Fruit fly (Drosophila melanogaster) whole organism, embryonic: ENCODE results near the gene CG42449.

Experiments
- Atf6 ChIP-seq: fragments of 200-800 bp; sonication (Bioruptor generic); IDR thresholded peaks from 2 replicates; pipeline ENCODE4 v1.3.6; 2022; ENCODE audit warnings: missing biosample characterization, missing genetic modification characterization
- B-H1 ChIP-seq: fragments of 200-800 bp; sonication (Bioruptor generic); IDR thresholded peaks from 3 replicates; pipeline ENCODE4 v1.3.6; 2022; ENCODE audit warnings: missing biosample characterization, missing genetic modification characterization
- B-H2 ChIP-seq: fragments of 200-800 bp; sonication (Bioruptor generic); optimal IDR thresholded peaks from 2 replicates; lab custom pipeline; 2018; ENCODE audit warnings: missing biosample characterization, mild to moderate bottlenecking, missing genetic modification characterization
- Bteb2 ChIP-seq: fragments of 200-800 bp; sonication (Bioruptor generic); optimal IDR thresholded peaks from 2 replicates; lab custom pipeline; 2016; ENCODE audit warnings: missing biosample characterization, missing genetic modification characterization
- CG10274 ChIP-seq: fragments of 200-800 bp; sonication (Bioruptor generic); optimal IDR thresholded peaks from 3 replicates; lab custom pipeline; 2017; ENCODE audit warnings: missing biosample characterization, mild to moderate bottlenecking, missing genetic modification characterization
- CG10431 ChIP-seq: fragments of 200-800 bp; sonication (Bioruptor generic); optimal IDR thresholded peaks from 3 replicates; lab custom pipeline; 2018; ENCODE audit warnings: missing biosample characterization, mild to moderate bottlenecking, missing genetic modification characterization
- CG11696 ChIP-seq: fragments of 200-800 bp; sonication (Bioruptor generic); IDR thresholded peaks from 2 replicates; pipeline ENCODE4 v1.3.6; 2022; ENCODE audit warnings: missing biosample characterization, missing genetic modification characterization
- CG12219 ChIP-seq: fragments of 200-800 bp; sonication (Bioruptor generic); optimal IDR thresholded peaks from 3 replicates; lab custom pipeline; 2018; ENCODE audit warnings: missing biosample characterization, mild to moderate bottlenecking, missing genetic modification characterization
- CG1233 ChIP-seq: fragments of 200-800 bp; sonication (Bioruptor generic); optimal IDR thresholded peaks from 4 replicates; lab custom pipeline; 2018; ENCODE audit warnings: missing biosample characterization, mild to moderate bottlenecking, missing genetic modification characterization
- CG12744 ChIP-seq: fragments of 200-800 bp; sonication (Bioruptor generic); optimal IDR thresholded peaks from 2 replicates; lab custom pipeline; 2016; ENCODE audit warnings: missing biosample characterization, missing genetic modification characterization
- CG15269 ChIP-seq: fragments of 200-800 bp; sonication (Bioruptor generic); optimal IDR thresholded peaks from 2 replicates; lab custom pipeline; 2018; ENCODE audit warnings: missing biosample characterization, mild to moderate bottlenecking, missing genetic modification characterization, moderate library complexity
- CG18011 ChIP-seq: fragments of 200-800 bp; sonication (Bioruptor generic); optimal IDR thresholded peaks from 2 replicates; lab custom pipeline; 2017; ENCODE audit warnings: missing biosample characterization, missing genetic modification characterization, mild to moderate bottlenecking, moderate library complexity, missing genotype
- CG1832 ChIP-seq: fragments of 200-800 bp; sonication (Bioruptor generic); optimal IDR thresholded peaks from 2 replicates; lab custom pipeline; 2017; ENCODE audit warnings: missing biosample characterization, mild to moderate bottlenecking, missing genetic modification characterization, inconsistent platforms
- CG30403 ChIP-seq: fragments of 200-800 bp; sonication (Bioruptor generic); optimal IDR thresholded peaks from 3 replicates; lab custom pipeline; 2016; ENCODE audit warnings: missing biosample characterization, missing genetic modification characterization
- CG31388 ChIP-seq: fragments of 200-800 bp; sonication (Bioruptor generic); optimal IDR thresholded peaks from 2 replicates; lab custom pipeline; 2016; ENCODE audit warnings: missing biosample characterization, missing genetic modification characterization
- CG3407 ChIP-seq: fragments of 200-800 bp; sonication (Bioruptor generic); optimal IDR thresholded peaks from 2 replicates; lab custom pipeline; 2018; ENCODE audit warnings: missing biosample characterization, mild to moderate bottlenecking, missing genetic modification characterization
- CG34224 ChIP-seq: fragments of 200-800 bp; sonication (Bioruptor generic); IDR thresholded peaks from 3 replicates; pipeline ENCODE4 v1.3.6; 2022; ENCODE audit warnings: missing biosample characterization, missing genetic modification characterization; ENCODE audit not compliant: partially characterized antibody
- CG4617 ChIP-seq: fragments of 200-800 bp; sonication (Bioruptor generic); optimal IDR thresholded peaks from 3 replicates; lab custom pipeline; 2016; ENCODE audit warnings: missing biosample characterization, missing genetic modification characterization, borderline replicate concordance
- CG5953 ChIP-seq: fragments of 200-800 bp; sonication (Bioruptor generic); IDR thresholded peaks from 2 replicates; pipeline ENCODE4 v1.3.6; 2022; ENCODE audit warnings: missing biosample characterization, missing genetic modification characterization
- CG6689 ChIP-seq: fragments of 200-800 bp; sonication (Bioruptor generic); IDR thresholded peaks from 2 replicates; pipeline ENCODE4 v1.3.6; 2022; ENCODE audit warnings: missing biosample characterization, missing genetic modification characterization
- CG6765 ChIP-seq: fragments of 200-800 bp; sonication (Bioruptor generic); optimal IDR thresholded peaks from 3 replicates; lab custom pipeline; 2017; ENCODE audit warnings: missing biosample characterization, mild to moderate bottlenecking, missing genetic modification characterization
- CG7839 ChIP-seq: fragments of 200-800 bp; sonication (Bioruptor generic); optimal IDR thresholded peaks from 3 replicates; lab custom pipeline; 2018; ENCODE audit warnings: missing biosample characterization, mild to moderate bottlenecking, missing genetic modification characterization, moderate library complexity
- CG7987 ChIP-seq: fragments of 200-800 bp; sonication (Bioruptor generic); optimal IDR thresholded peaks from 2 replicates; lab custom pipeline; 2018; ENCODE audit warnings: missing biosample characterization, mild to moderate bottlenecking, missing genetic modification characterization, moderate library complexity
- CG8924 ChIP-seq: fragments of 200-800 bp; optimal IDR thresholded peaks from 3 replicates; lab custom pipeline; 2019; ENCODE audit warnings: missing biosample characterization, mild to moderate bottlenecking, missing genetic modification characterization, moderate library complexity
- E2f1 ChIP-seq: fragments of 200-800 bp; sonication (Bioruptor generic); IDR thresholded peaks from 2 replicates; pipeline ENCODE4 v1.3.6; 2022; ENCODE audit warnings: missing biosample characterization, missing genetic modification characterization
- Ets65A ChIP-seq: fragments of 200-800 bp; sonication (Bioruptor generic); peaks from one replicate; lab custom pipeline; 2016; ENCODE audit warnings: missing biosample characterization, missing genetic modification characterization
- H15 ChIP-seq: fragments of 200-800 bp; sonication (Bioruptor generic); IDR thresholded peaks from 3 replicates; pipeline ENCODE4 v1.3.6; 2022; ENCODE audit warnings: missing biosample characterization, missing genetic modification characterization
- H2.0 ChIP-seq: fragments of 200-800 bp; sonication (Bioruptor generic); IDR thresholded peaks from 2 replicates; pipeline ENCODE4 v1.3.6; 2022; ENCODE audit warnings: missing biosample characterization, missing genetic modification characterization
- Lim3 ChIP-seq: fragments of 200-800 bp; sonication (Bioruptor generic); IDR thresholded peaks from 2 replicates; pipeline ENCODE4 v1.3.6; 2022; ENCODE audit warnings: missing biosample characterization, missing genetic modification characterization
- MBD-R2 ChIP-seq: fragments of 200-800 bp; sonication (Bioruptor generic); IDR thresholded peaks from 2 replicates; pipeline ENCODE4 v1.3.6; 2022; ENCODE audit warnings: missing biosample characterization, missing genetic modification characterization
- MESR4 ChIP-seq: fragments of 200-800 bp; sonication (Bioruptor generic); optimal IDR thresholded peaks from 2 replicates; lab custom pipeline; 2018; ENCODE audit warnings: missing biosample characterization, mild to moderate bottlenecking, missing genetic modification characterization, moderate library complexity
- NC2α ChIP-seq: fragments of 200-800 bp; sonication (Bioruptor generic); optimal IDR thresholded peaks from 2 replicates; lab custom pipeline; 2016; ENCODE audit warnings: missing biosample characterization, missing genetic modification characterization
- Sox100B ChIP-seq: fragments of 200-800 bp; sonication (Bioruptor generic); optimal IDR thresholded peaks from 3 replicates; lab custom pipeline; 2018; ENCODE audit warnings: missing biosample characterization, mild to moderate bottlenecking, missing genetic modification characterization
- Ssrp ChIP-seq: fragments of 200-800 bp; sonication (Bioruptor generic); optimal IDR thresholded peaks from 2 replicates; lab custom pipeline; 2018; ENCODE audit warnings: missing biosample characterization, mild to moderate bottlenecking, missing genetic modification characterization, moderate library complexity
- ara ChIP-seq: fragments of 200-800 bp; sonication (Bioruptor generic); IDR thresholded peaks from 2 replicates; pipeline ENCODE4 v1.3.6; 2022; ENCODE audit warnings: missing biosample characterization, missing genetic modification characterization
- bab2 ChIP-seq: fragments of 200-800 bp; sonication (Bioruptor generic); optimal IDR thresholded peaks from 2 replicates; lab custom pipeline; 2016; ENCODE audit warnings: missing biosample characterization, missing genetic modification characterization
- bigmax ChIP-seq: fragments of 200-800 bp; sonication (Bioruptor generic); optimal IDR thresholded peaks from 2 replicates; lab custom pipeline; 2018; ENCODE audit warnings: missing biosample characterization, mild to moderate bottlenecking, missing genetic modification characterization
- cg ChIP-seq: fragments of 200-800 bp; sonication (Bioruptor generic); optimal IDR thresholded peaks from 3 replicates; lab custom pipeline; 2019; ENCODE audit warnings: missing biosample characterization, mild to moderate bottlenecking, missing genetic modification characterization, moderate library complexity
- chinmo ChIP-seq: fragments of 200-800 bp; sonication (Bioruptor generic); IDR thresholded peaks from 4 replicates; pipeline ENCODE4 v1.3.6; 2022; ENCODE audit warnings: missing biosample characterization, missing genetic modification characterization; ENCODE audit not compliant: partially characterized antibody
- dysf ChIP-seq: fragments of 200-800 bp; sonication (Bioruptor generic); IDR thresholded peaks from 3 replicates; pipeline ENCODE4 v1.3.6; 2022; ENCODE audit warnings: missing biosample characterization, missing genetic modification characterization
- esg ChIP-seq: fragments of 200-800 bp; sonication (Bioruptor generic); conservative IDR thresholded peaks from 2 replicates; pipeline ENCODE4 v1.3.6; 2022; ENCODE audit warnings: missing biosample characterization, missing genetic modification characterization
- eve ChIP-seq, 2 experiments: fragments of >200 bp; optimal IDR thresholded peaks; 2 replicates each; lab custom pipeline; 2017; ENCODE audit warnings: missing biosample characterization in 2 of 2, missing genetic modification characterization in 2 of 2
- insv ChIP-seq, 2 experiments: fragments of 200-800 bp; sonication (Bioruptor generic); optimal IDR thresholded peaks; 3 replicates each; lab custom pipeline; 2016 to 2018; ENCODE audit warnings: missing biosample characterization in 2 of 2, missing genetic modification characterization in 2 of 2
- ken ChIP-seq: fragments of 200-800 bp; sonication (Bioruptor generic); IDR thresholded peaks from 3 replicates; pipeline ENCODE4 v1.3.6; 2022; ENCODE audit warnings: missing biosample characterization, missing genetic modification characterization
- lmd ChIP-seq: fragments of 200-800 bp; sonication (Bioruptor generic); IDR thresholded peaks from 2 replicates; pipeline ENCODE4 v1.3.6; 2022; ENCODE audit warnings: missing biosample characterization, missing genetic modification characterization
- luna ChIP-seq: fragments of 200-800 bp; sonication (Bioruptor generic); optimal IDR thresholded peaks from 2 replicates; lab custom pipeline; 2016; ENCODE audit warnings: missing biosample characterization, missing genetic modification characterization
- pho ChIP-seq: fragments of 200-800 bp; sonication (Bioruptor generic); optimal IDR thresholded peaks from 2 replicates; lab custom pipeline; 2016; ENCODE audit warnings: missing biosample characterization, missing genetic modification characterization
- slbo ChIP-seq: fragments of 200-800 bp; sonication (Bioruptor generic); IDR thresholded peaks from 2 replicates; pipeline ENCODE4 v1.3.6; 2022; ENCODE audit warnings: missing biosample characterization, missing genetic modification characterization
- toy ChIP-seq: fragments of 200-800 bp; sonication (Bioruptor generic); IDR thresholded peaks from 2 replicates; pipeline ENCODE4 v1.3.6; 2022; ENCODE audit warnings: missing biosample characterization, missing genetic modification characterization
- unpg ChIP-seq: fragments of 200-800 bp; sonication (Bioruptor generic); optimal IDR thresholded peaks from 3 replicates; lab custom pipeline; 2018; ENCODE audit warnings: missing biosample characterization, mild to moderate bottlenecking, missing genetic modification characterization, moderate library complexity
- vnd ChIP-seq: fragments of 200-800 bp; sonication (Bioruptor generic); IDR thresholded peaks from 3 replicates; pipeline ENCODE4 v1.3.6; 2022; ENCODE audit warnings: missing biosample characterization, missing genetic modification characterization; ENCODE audit not compliant: partially characterized antibody

Gene CG42449

dm6 chrX:5638588-5638987, 44.5 kb upstream of the CG42449 start (continued):
- TF ChIP-seq CG8924 (tag; lab: Kevin White, UChicago) = peak; percentile 27
- no peak for TF ChIP-seq CG31388
- peak; percentile 80 for TF ChIP-seq Ets65A (GFP tag; lab: Kevin White, UChicago)
- no peak for TF ChIP-seq toy (GFP tag; lab: Robert Waterston, UW)
- no peak for TF ChIP-seq CG12744 (GFP tag; lab: Kevin White, UChicago)
- no peak for TF ChIP-seq CG3407 (GFP tag; lab: Kevin White, UChicago)
- no peak for TF ChIP-seq CG34224 (GFP tag; lab: Robert Waterston, UW)
- 0 out of 2 replicates have a peak, but pooled peaks have one; percentile 16 for TF ChIP-seq CG11696 (GFP tag; lab: Robert Waterston, UW)
- TF ChIP-seq CG7987 (GFP tag; lab: Kevin White, UChicago) = no peak
- peak; percentile 73 for TF ChIP-seq slbo (GFP tag; lab: Robert Waterston, UW)
- TF ChIP-seq MBD-R2 (GFP tag; lab: Robert Waterston, UW) = peak; percentile 34; the same call in 1 of the 2 replicates
- TF ChIP-seq luna (GFP tag; lab: Kevin White, UChicago) = no peak
- TF ChIP-seq CG12219 (GFP tag; lab: Kevin White, UChicago) = peak; percentile 9
- peak; percentile 47; the same call in 1 of the 2 replicates for TF ChIP-seq H2.0 (GFP tag; lab: Robert Waterston, UW)
- no peak for TF ChIP-seq cg (GFP tag; lab: Kevin White, UChicago)
- TF ChIP-seq CG6765 (GFP tag; lab: Kevin White, UChicago) = no peak
- TF ChIP-seq CG6689 (GFP tag; lab: Robert Waterston, UW) = peak; percentile 52
- no peak for TF ChIP-seq MESR4 (GFP tag; lab: Kevin White, UChicago)
- no peak for TF ChIP-seq CG1832 (GFP tag; lab: Kevin White, UChicago)
- TF ChIP-seq lmd (GFP tag; lab: Robert Waterston, UW) = peak; percentile 67
- TF ChIP-seq esg (GFP tag; lab: Robert Waterston, UW) = peak; percentile 64; the same call in 1 of the 2 replicates
- TF ChIP-seq pho (GFP tag; lab: Kevin White, UChicago) = peak; percentile 39
- TF ChIP-seq CG7839 (tag; lab: Kevin White, UChicago) = peak; percentile 63
- TF ChIP-seq Lim3 (GFP tag; lab: Robert Waterston, UW) = no peak
- peak; percentile 75 for TF ChIP-seq dysf (GFP tag; lab: Robert Waterston, UW)
- no peak for TF ChIP-seq CG18011 (GFP tag; lab: Kevin White, UChicago)
- peak; percentile 56 for TF ChIP-seq bab2 (GFP tag; lab: Kevin White, UChicago)
- TF ChIP-seq CG4617 (GFP tag; lab: Kevin White, UChicago) = no peak
- peak; percentile 58 for TF ChIP-seq CG15269 (tag; lab: Kevin White, UChicago)
- no peak for TF ChIP-seq Sox100B
- TF ChIP-seq CG5953 (GFP tag; lab: Robert Waterston, UW) = peak; percentile 60
- peak; percentile 64 for TF ChIP-seq E2f1 (GFP tag; lab: Robert Waterston, UW)
- no peak for TF ChIP-seq NC2α
- no peak for TF ChIP-seq bigmax (GFP tag; lab: Kevin White, UChicago)
- no peak for TF ChIP-seq vnd
- TF ChIP-seq eve (GFP tag; optimal IDR thresholded peaks at IDR 0.05; lab: Kevin White, UChicago) = no peak
- peak; percentile 75 for TF ChIP-seq Atf6 (GFP tag; lab: Robert Waterston, UW)
- TF ChIP-seq Ssrp (tag; lab: Kevin White, UChicago) = peak; percentile 44
- TF ChIP-seq ara (GFP tag; lab: Robert Waterston, UW) = peak; percentile 78
- no peak for TF ChIP-seq CG1233 (GFP tag; lab: Kevin White, UChicago)
- TF ChIP-seq ken (GFP tag; lab: Robert Waterston, UW) = peak; percentile 49; the same call in 2 of the 3 replicates
- peak; percentile 38 for TF ChIP-seq Bteb2 (GFP tag; lab: Kevin White, UChicago)
- no peak for TF ChIP-seq CG10274
- peak; percentile 28 for TF ChIP-seq CG30403
- peak; percentile 68 for TF ChIP-seq unpg (GFP tag; lab: Kevin White, UChicago)
- TF ChIP-seq insv (GFP tag; optimal IDR thresholded peaks at IDR 0.05; lab: Kevin White, UChicago) = no peak
- peak; percentile 51 for TF ChIP-seq B-H2 (GFP tag; lab: Kevin White, UChicago)
- no peak for TF ChIP-seq CG10431 (GFP tag; lab: Kevin White, UChicago)
- TF ChIP-seq B-H1 (GFP tag; lab: Robert Waterston, UW) = peak; percentile 51; the same call in 2 of the 3 replicates
- TF ChIP-seq chinmo (GFP tag; lab: Robert Waterston, UW) = no peak
- peak; percentile 22; the same call in 1 of the 3 replicates for TF ChIP-seq H15 (GFP tag; lab: Robert Waterston, UW)
